Worm (Caenorhabditis elegans): ENCODE data around the gene glc-4.

Gene glc-4

ce11 chrII:7153095-7153494, 21.6 kb downstream of the glc-4 start:
- TF ChIP-seq ceh-6 (GFP tag; optimal IDR thresholded peaks at IDR 0.05) = peak; percentile 17

DNA sequence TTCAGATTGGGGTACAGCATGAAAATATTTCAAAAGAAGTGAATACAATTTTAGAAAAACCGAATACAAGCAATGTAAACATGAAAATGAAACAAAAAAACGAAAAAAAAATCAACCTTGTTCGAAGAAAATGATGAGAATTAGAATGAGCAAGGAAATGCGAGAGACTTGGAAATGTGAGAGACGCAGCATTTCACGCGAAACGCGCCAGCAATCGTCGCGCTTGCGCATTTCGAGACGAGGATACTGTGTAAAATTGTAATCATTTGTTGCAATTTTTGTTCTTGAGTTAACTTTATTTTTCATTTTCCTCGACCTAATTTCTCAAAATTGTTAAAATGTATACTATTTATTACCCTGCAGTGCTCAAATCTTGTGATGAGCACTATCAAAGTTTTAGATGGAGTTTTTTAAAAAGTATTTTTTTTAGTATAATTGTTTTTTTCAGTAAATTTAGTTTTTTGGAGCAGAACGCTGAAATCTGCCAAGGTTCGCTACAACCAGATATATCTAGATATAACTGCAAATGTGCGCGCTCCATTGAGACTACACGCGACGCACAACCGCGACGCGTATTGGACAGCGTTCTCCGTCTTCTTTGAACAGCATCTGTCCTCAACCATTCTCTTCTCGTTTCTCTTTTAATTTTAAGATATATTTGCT, 22.6 kb downstream of the glc-4 start, which contains the start of gene fust-1:
fust-1 (plus strand) TSS at position 613 of the 663 bp plus-strand sequence.
- TF ChIP-seq ceh-2 (tag; optimal IDR thresholded peaks at IDR 0.05) (peak; percentile 62), Y22D7AL.16 (tag; optimal IDR thresholded peaks at IDR 0.05) (peak; percentile 47), hlh-6 (tag; optimal IDR thresholded peaks at IDR 0.05) (peak; percentile 9), unc-42 (tag; optimal IDR thresholded peaks at IDR 0.05) (peak; percentile 75), odd-2 (tag; optimal IDR thresholded peaks at IDR 0.05) (no peak), sdc-2 (tag; optimal IDR thresholded peaks at IDR 0.05) (peak; percentile 30), pat-9 (tag; optimal IDR thresholded peaks at IDR 0.05) (peak; percentile 67), fkh-6 (tag; optimal IDR thresholded peaks at IDR 0.05) (peak; percentile 23), pag-3 (tag; optimal IDR thresholded peaks at IDR 0.05; ENCODE audit: borderline replicate concordance) (no peak), C08G9.2 (tag; optimal IDR thresholded peaks at IDR 0.05) (peak; percentile 57), unc-55 (GFP tag; optimal IDR thresholded peaks at IDR 0.05) (peak; percentile 23), che-1 (tag; optimal IDR thresholded peaks at IDR 0.05) (peak; percentile 21), gmeb-2 (tag; optimal IDR thresholded peaks at IDR 0.05) (peak; percentile 69), eyg-1 (tag; optimal IDR thresholded peaks at IDR 0.05) (no peak), ceh-18 (tag; optimal IDR thresholded peaks at IDR 0.05) (peak; percentile 78), fax-1 (tag; optimal IDR thresholded peaks at IDR 0.05) (peak; percentile 40), unc-86 (tag; optimal IDR thresholded peaks at IDR 0.05) (peak; percentile 70), ama-1 (optimal IDR thresholded peaks at IDR 0.05) (no peak), lim-6 (tag; optimal IDR thresholded peaks at IDR 0.05) (no peak), rnt-1 (tag; optimal IDR thresholded peaks at IDR 0.05) (peak; percentile 76), K09A11.1 (tag; optimal IDR thresholded peaks at IDR 0.05; ENCODE audit: insufficient read depth) (peak; percentile 51), tbx-2 (tag; optimal IDR thresholded peaks at IDR 0.05) (peak; percentile 78), madf-2 (tag; optimal IDR thresholded peaks at IDR 0.05) (peak; percentile 74), pqm-1 (tag; optimal IDR thresholded peaks at IDR 0.05) (no peak), ref-2 (tag; optimal IDR thresholded peaks at IDR 0.05) (peak; percentile 73), ceh-22 (tag; optimal IDR thresholded peaks at IDR 0.05) (no peak), pros-1 (tag; optimal IDR thresholded peaks at IDR 0.05) (peak; percentile 60), nfya-1 (tag; optimal IDR thresholded peaks at IDR 0.05) (peak; percentile 86), sox-2 (GFP tag; IDR thresholded peaks at IDR 0.05) (no peak; the same call in 1 of the 2 replicates), nhr-232 (tag; optimal IDR thresholded peaks at IDR 0.05) (peak; percentile 20), ceh-19 (GFP tag; optimal IDR thresholded peaks at IDR 0.05) (peak; percentile 42), pha-2 (tag; optimal IDR thresholded peaks at IDR 0.05) (no peak), hlh-30 (tag; optimal IDR thresholded peaks at IDR 0.05; ENCODE audit: insufficient read depth) (peak; percentile 58), tbx-7 (tag; optimal IDR thresholded peaks at IDR 0.05) (peak; percentile 22), ztf-16 (tag; optimal IDR thresholded peaks at IDR 0.05) (peak; percentile 49), pax-1 (tag; optimal IDR thresholded peaks at IDR 0.05) (peak; percentile 64), ttx-3 (tag; optimal IDR thresholded peaks at IDR 0.05) (peak; percentile 72), unc-3 (GFP tag; conservative IDR thresholded peaks at IDR 0.05) (no peak; the same call in 1 of the 2 replicates), unc-3 (tag; optimal IDR thresholded peaks at IDR 0.05) (peak; percentile 26), ceh-45 (GFP tag; IDR thresholded peaks at IDR 0.05) (0 out of 2 replicates have a peak, but pooled peaks have one; percentile 40), ceh-9 (tag; optimal IDR thresholded peaks at IDR 0.05) (no peak), hlh-13 (GFP tag; optimal IDR thresholded peaks at IDR 0.05) (no peak), mec-3 (tag; optimal IDR thresholded peaks at IDR 0.05; ENCODE audit: borderline replicate concordance) (no peak), ceh-48 (tag; optimal IDR thresholded peaks at IDR 0.05) (peak; percentile 32), zip-5 (tag; optimal IDR thresholded peaks at IDR 0.05) (peak; percentile 23), elt-2 (tag; optimal IDR thresholded peaks at IDR 0.05) (peak; percentile 80), ceh-14 (tag; optimal IDR thresholded peaks at IDR 0.05) (peak; percentile 73), T23F11.4 (GFP tag; optimal IDR thresholded peaks at IDR 0.05) (peak; percentile 55), dve-1 (tag; optimal IDR thresholded peaks at IDR 0.05) (peak; percentile 80)
